Worm (Caenorhabditis elegans) whole organism, L3 larva: ENCODE data around the gene B0273.1.

Source experiments
- aly-2 ChIP-seq: fragments of 150-350 bp; optimal IDR thresholded peaks from 2 replicates; lab custom pipeline; 2014; ENCODE audit warnings: missing biosample characterization, missing genetic modification characterization
- ceh-82 ChIP-seq: fragments of 150-350 bp; optimal IDR thresholded peaks from 2 replicates; lab custom pipeline; 2014; ENCODE audit warnings: missing biosample characterization, missing genetic modification characterization
- egl-27 ChIP-seq: sonication (generic microtip); optimal IDR thresholded peaks from 4 replicates; lab custom pipeline; 2017; ENCODE audit warnings: missing biosample characterization, missing genetic modification reagents, missing genetic modification characterization
- elt-3 ChIP-seq, 3 experiments: fragments of 150-350 bp in 1 of 3; sonication (generic microtip) in 2 of 3; optimal IDR thresholded peaks; 2 replicates in 2 of 3; 4 replicates in 1 of 3; lab custom pipeline; 2014 to 2017; ENCODE audit warnings: missing biosample characterization in 3 of 3, missing genetic modification characterization in 3 of 3
- fkh-10 ChIP-seq: sonication (generic microtip); optimal IDR thresholded peaks from 2 replicates; lab custom pipeline; 2017; ENCODE audit warnings: missing biosample characterization, missing genetic modification reagents, missing genetic modification characterization
- mdl-1 ChIP-seq: fragments of 150-350 bp; optimal IDR thresholded peaks from 2 replicates; lab custom pipeline; 2014; ENCODE audit warnings: missing biosample characterization, missing genetic modification characterization
- nhr-11 ChIP-seq: fragments of 150-350 bp; optimal IDR thresholded peaks from 2 replicates; lab custom pipeline; 2014; ENCODE audit warnings: missing biosample characterization, missing genetic modification characterization
- nhr-76 ChIP-seq: fragments of 150-350 bp; sonication (generic microtip); optimal IDR thresholded peaks from 5 replicates; lab custom pipeline; 2014; ENCODE audit warnings: missing biosample characterization, missing genetic modification characterization
- pqm-1 ChIP-seq: fragments of 150-350 bp; optimal IDR thresholded peaks from 2 replicates; lab custom pipeline; 2017; ENCODE audit warnings: missing biosample characterization, missing genetic modification characterization, inconsistent platforms
- snpc-4 ChIP-seq: fragments of 150-350 bp; optimal IDR thresholded peaks from 2 replicates; lab custom pipeline; 2014; ENCODE audit warnings: missing biosample characterization, missing genetic modification characterization
- zag-1 ChIP-seq: fragments of 150-350 bp; optimal IDR thresholded peaks from 2 replicates; lab custom pipeline; 2014; ENCODE audit warnings: missing biosample characterization, missing genetic modification characterization
- ztf-11 ChIP-seq: fragments of 150-350 bp; optimal IDR thresholded peaks from 2 replicates; lab custom pipeline; 2014; ENCODE audit warnings: missing biosample characterization, missing genetic modification characterization

DNA sequence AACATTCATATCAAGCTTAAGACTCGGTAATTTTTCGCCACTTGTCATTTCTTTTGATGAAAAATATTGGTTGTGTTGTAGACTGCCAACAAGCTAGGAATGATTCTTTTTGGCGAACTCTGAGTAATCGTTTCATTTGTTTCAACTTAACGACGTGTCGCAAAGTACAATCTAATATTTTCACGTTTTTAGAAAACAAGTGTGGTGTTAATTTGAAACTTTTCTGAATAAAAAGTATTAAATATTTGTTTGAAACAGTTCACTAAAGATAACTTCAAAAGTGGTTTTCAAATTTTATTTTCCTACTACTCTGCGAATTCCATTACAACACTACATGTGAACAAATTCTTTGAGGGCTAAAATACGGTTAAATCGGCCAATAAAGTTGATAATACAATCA lies 17.3 kb upstream of the B0273.1 start, which contains the start of gene T11F8.4:
- TF ChIP-seq elt-3 (tag; optimal IDR thresholded peaks at IDR 0.05; lab: Kevin White, UChicago) (no peak), mdl-1 (tag; lab: Kevin White, UChicago) (no peak), fkh-10 (GFP tag; lab: Kevin White, UChicago) (no peak), ceh-82 (tag; lab: Kevin White, UChicago) (no peak), pqm-1 (tag; lab: Kevin White, UChicago) (no peak), nhr-76 (tag; lab: Kevin White, UChicago) (no peak), ztf-11 (no peak), egl-27 (no peak), snpc-4 (tag; lab: Kevin White, UChicago) (no peak), zag-1 (tag; lab: Kevin White, UChicago) (no peak), nhr-11 (tag; lab: Kevin White, UChicago) (no peak), aly-2 (tag; lab: Kevin White, UChicago) (no peak)
